Fruit fly (Drosophila melanogaster) whole organism, embryonic: ENCODE measurements around the gene cv-c.

ENCODE experiments used
- Atf6 ChIP-seq: fragments of 200-800 bp; sonication (Bioruptor generic); IDR thresholded peaks from 2 replicates; pipeline ENCODE4 v1.3.6; 2022; ENCODE audit warnings: missing biosample characterization, missing genetic modification characterization
- CG10209 ChIP-seq: fragments of 200-800 bp; sonication (Bioruptor generic); optimal IDR thresholded peaks from 3 replicates; lab custom pipeline; 2017; ENCODE audit warnings: missing biosample characterization, mild to moderate bottlenecking, missing genetic modification characterization, missing genetic modification reagents
- CG10274 ChIP-seq: fragments of 200-800 bp; sonication (Bioruptor generic); optimal IDR thresholded peaks from 3 replicates; lab custom pipeline; 2017; ENCODE audit warnings: missing biosample characterization, mild to moderate bottlenecking, missing genetic modification characterization
- CG11093 ChIP-seq: fragments of 200-800 bp; sonication (Bioruptor generic); IDR thresholded peaks from 3 replicates; pipeline ENCODE4 v1.3.6; 2022; ENCODE audit warnings: missing biosample characterization, missing genetic modification characterization
- CG11560 ChIP-seq: fragments of 200-800 bp; sonication (Bioruptor generic); IDR thresholded peaks from 3 replicates; pipeline ENCODE4 v1.3.6; 2022; ENCODE audit warnings: missing biosample characterization, missing genetic modification characterization
- CG12219 ChIP-seq: fragments of 200-800 bp; sonication (Bioruptor generic); optimal IDR thresholded peaks from 3 replicates; lab custom pipeline; 2018; ENCODE audit warnings: missing biosample characterization, mild to moderate bottlenecking, missing genetic modification characterization
- CG14014 ChIP-seq: fragments of 200-800 bp; sonication (Bioruptor generic); IDR thresholded peaks from 2 replicates; pipeline ENCODE4 v1.3.6; 2022; ENCODE audit warnings: missing biosample characterization, missing genetic modification characterization
- CG14965 ChIP-seq: fragments of 200-800 bp; sonication (Bioruptor generic); optimal IDR thresholded peaks from 2 replicates; lab custom pipeline; 2016; ENCODE audit warnings: missing biosample characterization, missing genetic modification characterization, borderline replicate concordance
- CG15601 ChIP-seq: fragments of 200-800 bp; sonication (Bioruptor generic); optimal IDR thresholded peaks from 3 replicates; lab custom pipeline; 2019; ENCODE audit warnings: missing biosample characterization, mild to moderate bottlenecking, missing genetic modification characterization, moderate library complexity
- CG17359 ChIP-seq: fragments of 200-800 bp; sonication (Bioruptor generic); optimal IDR thresholded peaks from 3 replicates; lab custom pipeline; 2018; ENCODE audit warnings: missing biosample characterization, mild to moderate bottlenecking, missing genetic modification characterization, moderate library complexity
- CG2889 ChIP-seq: fragments of 200-800 bp; sonication (Bioruptor generic); IDR thresholded peaks from 3 replicates; pipeline ENCODE4 v1.3.6; 2022; ENCODE audit warnings: missing biosample characterization, missing genetic modification characterization
- CG31224 ChIP-seq: fragments of 200-800 bp; sonication (Bioruptor generic); IDR thresholded peaks from 2 replicates; pipeline ENCODE4 v1.3.6; 2022; ENCODE audit warnings: missing biosample characterization, missing genetic modification characterization
- CG33557 ChIP-seq: fragments of 200-800 bp; sonication (Bioruptor generic); optimal IDR thresholded peaks from 2 replicates; lab custom pipeline; 2019; ENCODE audit warnings: missing biosample characterization, mild to moderate bottlenecking, missing genetic modification characterization, moderate library complexity
- CG34224 ChIP-seq: fragments of 200-800 bp; sonication (Bioruptor generic); IDR thresholded peaks from 3 replicates; pipeline ENCODE4 v1.3.6; 2022; ENCODE audit warnings: missing biosample characterization, missing genetic modification characterization; ENCODE audit not compliant: partially characterized antibody
- CG3847 ChIP-seq: fragments of 200-800 bp; sonication (Bioruptor generic); IDR thresholded peaks from 2 replicates; pipeline ENCODE4 v1.3.6; 2022; ENCODE audit warnings: missing biosample characterization, missing genetic modification characterization
- CG6654 ChIP-seq: fragments of 200-800 bp; sonication (Bioruptor generic); optimal IDR thresholded peaks from 2 replicates; lab custom pipeline; 2017; ENCODE audit warnings: missing biosample characterization, mild to moderate bottlenecking, missing genetic modification characterization
- CG7372 ChIP-seq: fragments of 200-800 bp; sonication (Bioruptor generic); IDR thresholded peaks from 2 replicates; pipeline ENCODE4 v1.3.6; 2022; ENCODE audit warnings: missing biosample characterization, missing genetic modification characterization
- CG8478 ChIP-seq: fragments of >200 bp; optimal IDR thresholded peaks from 2 replicates; lab custom pipeline; 2018
- Dek ChIP-seq: fragments of 200-800 bp; sonication (Bioruptor generic); optimal IDR thresholded peaks from 3 replicates; lab custom pipeline; 2019; ENCODE audit warnings: missing biosample characterization, mild to moderate bottlenecking, missing genetic modification characterization, moderate library complexity
- Eip74EF ChIP-seq, 2 experiments: fragments of 200-800 bp in 1 of 2; fragments of >200 bp in 1 of 2; sonication (Bioruptor generic) in 1 of 2; optimal IDR thresholded peaks; 2 replicates each; lab custom pipeline; 2017 to 2019; ENCODE audit warnings: missing biosample characterization in 2 of 2, missing genetic modification characterization in 2 of 2, mild to moderate bottlenecking in 1 of 2, moderate library complexity in 1 of 2
- Gsc ChIP-seq: fragments of 200-800 bp; sonication (Bioruptor generic); IDR thresholded peaks from 2 replicates; pipeline ENCODE4 v1.3.6; 2022; ENCODE audit warnings: missing biosample characterization, missing genetic modification characterization
- H2.0 ChIP-seq: fragments of 200-800 bp; sonication (Bioruptor generic); IDR thresholded peaks from 2 replicates; pipeline ENCODE4 v1.3.6; 2022; ENCODE audit warnings: missing biosample characterization, missing genetic modification characterization
- HLH3B ChIP-seq: fragments of 200-800 bp; sonication (Bioruptor generic); IDR thresholded peaks from 2 replicates; pipeline ENCODE4 v1.3.6; 2022; ENCODE audit warnings: missing biosample characterization, missing genetic modification characterization
- Hey ChIP-seq: fragments of 200-800 bp; sonication (Bioruptor generic); optimal IDR thresholded peaks from 3 replicates; lab custom pipeline; 2018; ENCODE audit warnings: missing biosample characterization, mild to moderate bottlenecking, missing genetic modification characterization
- Oli ChIP-seq: fragments of 200-800 bp; sonication (Bioruptor generic); optimal IDR thresholded peaks from 2 replicates; lab custom pipeline; 2018; ENCODE audit warnings: missing biosample characterization, mild to moderate bottlenecking, missing genetic modification characterization, moderate library complexity
- Opbp ChIP-seq: fragments of 200-800 bp; sonication (Bioruptor generic); IDR thresholded peaks from 3 replicates; pipeline ENCODE4 v1.3.6; 2022; ENCODE audit warnings: missing biosample characterization, missing genetic modification characterization; ENCODE audit not compliant: partially characterized antibody
- Six4 ChIP-seq: fragments of 200-800 bp; sonication (Bioruptor generic); optimal IDR thresholded peaks from 2 replicates; lab custom pipeline; 2016; ENCODE audit warnings: missing biosample characterization, missing genetic modification characterization
- Xbp1 ChIP-seq: fragments of 200-800 bp; sonication (Bioruptor generic); optimal IDR thresholded peaks from 3 replicates; lab custom pipeline; 2016; ENCODE audit warnings: missing biosample characterization, mild to moderate bottlenecking, missing genetic modification characterization
- ato ChIP-seq: fragments of 200-800 bp; sonication (Bioruptor generic); IDR thresholded peaks from 2 replicates; pipeline ENCODE4 v1.3.6; 2022; ENCODE audit warnings: missing biosample characterization, missing genetic modification characterization; ENCODE audit not compliant: partially characterized antibody
- cas ChIP-seq: fragments of 200-800 bp; sonication (Bioruptor generic); IDR thresholded peaks from 2 replicates; pipeline ENCODE4 v1.3.6; 2022; ENCODE audit warnings: missing biosample characterization, missing genetic modification characterization
- dm ChIP-seq: fragments of 200-800 bp; sonication (Bioruptor generic); optimal IDR thresholded peaks from 3 replicates; lab custom pipeline; 2016; ENCODE audit warnings: missing biosample characterization, missing genetic modification characterization
- emc ChIP-seq: fragments of 200-800 bp; sonication (Bioruptor generic); optimal IDR thresholded peaks from 2 replicates; lab custom pipeline; 2016; ENCODE audit warnings: missing biosample characterization, missing genetic modification characterization
- gcm2 ChIP-seq: fragments of 200-800 bp; sonication (Bioruptor generic); optimal IDR thresholded peaks from 2 replicates; lab custom pipeline; 2016; ENCODE audit warnings: missing biosample characterization, missing genetic modification characterization
- grn ChIP-seq: fragments of 200-800 bp; sonication (Bioruptor generic); optimal IDR thresholded peaks from 3 replicates; lab custom pipeline; 2017; ENCODE audit warnings: missing biosample characterization, missing genetic modification characterization
- gt ChIP-seq: fragments of 200-800 bp; sonication (Bioruptor generic); IDR thresholded peaks from 2 replicates; pipeline ENCODE4 v1.3.6; 2022; ENCODE audit warnings: missing biosample characterization, missing genetic modification characterization
- ham ChIP-seq: fragments of 200-800 bp; sonication (Bioruptor generic); IDR thresholded peaks from 2 replicates; pipeline ENCODE4 v1.3.6; 2022; ENCODE audit warnings: missing biosample characterization, missing genetic modification characterization
- her ChIP-seq: fragments of 200-800 bp; sonication (Bioruptor generic); optimal IDR thresholded peaks from 2 replicates; lab custom pipeline; 2016; ENCODE audit warnings: missing biosample characterization, missing genetic modification characterization
- jigr1 ChIP-seq: fragments of 200-800 bp; sonication (Bioruptor generic); IDR thresholded peaks from 3 replicates; pipeline ENCODE4 v1.3.6; 2022; ENCODE audit warnings: missing biosample characterization, missing genetic modification characterization
- ken ChIP-seq: fragments of 200-800 bp; sonication (Bioruptor generic); IDR thresholded peaks from 3 replicates; pipeline ENCODE4 v1.3.6; 2022; ENCODE audit warnings: missing biosample characterization, missing genetic modification characterization
- maf-S ChIP-seq: fragments of 200-800 bp; sonication (Bioruptor generic); optimal IDR thresholded peaks from 2 replicates; lab custom pipeline; 2016; ENCODE audit warnings: missing biosample characterization, missing genetic modification characterization
- pan ChIP-seq, 4 experiments: fragments of >200 bp in 3 of 4; fragments of 200-800 bp in 1 of 4; sonication (Bioruptor generic) in 1 of 4; optimal IDR thresholded peaks in 3 of 4; IDR thresholded peaks in 1 of 4; 2 replicates each; pipeline versions ENCODE4 v1.3.6 to Lab custom; 2017 to 2022; ENCODE audit warnings: missing biosample characterization in 2 of 4, missing genetic modification characterization in 2 of 4, mixed read lengths in 1 of 4
- prd ChIP-seq, 3 experiments: fragments of >200 bp in 2 of 3; fragments of 200-800 bp in 1 of 3; sonication (Bioruptor generic) in 1 of 3; optimal IDR thresholded peaks in 2 of 3; IDR thresholded peaks in 1 of 3; 2 replicates in 2 of 3; 3 replicates in 1 of 3; pipeline versions ENCODE4 v1.3.6 to Lab custom; 2017 to 2022; ENCODE audit warnings: missing biosample characterization in 1 of 3, missing genetic modification characterization in 1 of 3
- sima ChIP-seq: fragments of 200-800 bp; sonication (Bioruptor generic); optimal IDR thresholded peaks from 2 replicates; lab custom pipeline; 2016; ENCODE audit warnings: missing biosample characterization, missing genetic modification characterization
- slbo ChIP-seq: fragments of 200-800 bp; sonication (Bioruptor generic); IDR thresholded peaks from 2 replicates; pipeline ENCODE4 v1.3.6; 2022; ENCODE audit warnings: missing biosample characterization, missing genetic modification characterization
- stc ChIP-seq: fragments of 200-800 bp; sonication (Bioruptor generic); IDR thresholded peaks from 2 replicates; pipeline ENCODE4 v1.3.6; 2022; ENCODE audit warnings: missing biosample characterization, missing genetic modification characterization
- stwl ChIP-seq: fragments of 200-800 bp; sonication (Bioruptor generic); optimal IDR thresholded peaks from 3 replicates; lab custom pipeline; 2018; ENCODE audit warnings: missing biosample characterization, mild to moderate bottlenecking, missing genetic modification characterization, moderate library complexity
- toy ChIP-seq: fragments of 200-800 bp; sonication (Bioruptor generic); IDR thresholded peaks from 2 replicates; pipeline ENCODE4 v1.3.6; 2022; ENCODE audit warnings: missing biosample characterization, missing genetic modification characterization
- tx ChIP-seq: fragments of 200-800 bp; sonication (Bioruptor generic); optimal IDR thresholded peaks from 2 replicates; lab custom pipeline; 2016; ENCODE audit warnings: missing biosample characterization, missing genetic modification characterization
- unpg ChIP-seq: fragments of 200-800 bp; sonication (Bioruptor generic); optimal IDR thresholded peaks from 3 replicates; lab custom pipeline; 2018; ENCODE audit warnings: missing biosample characterization, mild to moderate bottlenecking, missing genetic modification characterization, moderate library complexity

Gene cv-c

dm6 chr3R:14373192-14373827 is 108.2 kb downstream of the cv-c start (continued):
- peak; percentile 94 for TF ChIP-seq Atf6 (GFP tag; lab: Robert Waterston, UW)
- TF ChIP-seq CG33557 (GFP tag; lab: Kevin White, UChicago): peak; percentile 74
- peak; percentile 96 for TF ChIP-seq ken (GFP tag; lab: Robert Waterston, UW)
- peak; percentile 3 for TF ChIP-seq stwl (tag; lab: Kevin White, UChicago)
- peak; percentile 95 for TF ChIP-seq CG3847 (GFP tag; lab: Robert Waterston, UW)
- TF ChIP-seq CG11093: peak; percentile 59; the same call in 1 of the 3 replicates
- TF ChIP-seq CG8478: peak; percentile 80
- TF ChIP-seq H2.0: peak; percentile 96
- TF ChIP-seq Xbp1 (GFP tag; lab: Kevin White, UChicago): peak; percentile 97
- peak; percentile 96 for TF ChIP-seq tx (GFP tag; lab: Kevin White, UChicago)
- TF ChIP-seq emc (GFP tag; lab: Kevin White, UChicago): peak; percentile 77
- no peak for TF ChIP-seq cas (GFP tag; lab: Robert Waterston, UW)
- peak; percentile 98 for TF ChIP-seq Oli (tag; lab: Kevin White, UChicago)
- TF ChIP-seq dm: peak; percentile 92
- peak; percentile 87 for TF ChIP-seq CG11560
- TF ChIP-seq toy (GFP tag; lab: Robert Waterston, UW): 0 out of 2 replicates have a peak, but pooled peaks have one; percentile 36
- peak; percentile 95 for TF ChIP-seq CG10209
- TF ChIP-seq sima (GFP tag; lab: Kevin White, UChicago): peak; percentile 82
- peak; percentile 91 for TF ChIP-seq her
- TF ChIP-seq Gsc (GFP tag; lab: Robert Waterston, UW): peak; percentile 91
- TF ChIP-seq Hey (tag; lab: Kevin White, UChicago): peak; percentile 64
- TF ChIP-seq ato: no peak
- no peak for TF ChIP-seq Opbp (GFP tag; lab: Robert Waterston, UW)
- peak; percentile 96 for TF ChIP-seq CG12219 (GFP tag; lab: Kevin White, UChicago)
- TF ChIP-seq jigr1: peak; percentile 77; the same call in 2 of the 3 replicates
- peak; percentile 48; the same call in 1 of the 2 replicates for TF ChIP-seq gt (GFP tag; lab: Robert Waterston, UW)
- TF ChIP-seq CG6654 (GFP tag; lab: Kevin White, UChicago): peak; percentile 70
- TF ChIP-seq ham (GFP tag; lab: Robert Waterston, UW): peak; percentile 69
- peak; percentile 93 for TF ChIP-seq unpg (GFP tag; lab: Kevin White, UChicago)
- TF ChIP-seq CG10274 (GFP tag; lab: Kevin White, UChicago): peak; percentile 76
- peak in 1 of 2 experiments; percentile 91 for TF ChIP-seq Eip74EF (GFP tag; optimal IDR thresholded peaks at IDR 0.05; lab: Kevin White, UChicago)
- TF ChIP-seq CG14014 (GFP tag; lab: Robert Waterston, UW): peak; percentile 96
- peak; percentile 86 for TF ChIP-seq stc (GFP tag; lab: Robert Waterston, UW)
- TF ChIP-seq CG2889 (GFP tag; lab: Robert Waterston, UW): peak; percentile 96
- peak; percentile 97 for TF ChIP-seq slbo (GFP tag; lab: Robert Waterston, UW)
- peak; percentile 96 for TF ChIP-seq gcm2 (GFP tag; lab: Kevin White, UChicago)
- TF ChIP-seq pan (optimal IDR thresholded peaks at IDR 0.05; lab: Kevin White, UChicago): no peak
- TF ChIP-seq pan (GFP tag; optimal IDR thresholded peaks at IDR 0.05 in 1 of 2, IDR thresholded peaks at IDR 0.05 in 1 of 2): peak in 1 of 2 experiments; percentile 73
- peak; percentile 89 for TF ChIP-seq maf-S (GFP tag; lab: Kevin White, UChicago)
- peak; percentile 87 for TF ChIP-seq Six4 (GFP tag; lab: Kevin White, UChicago)
- peak; percentile 89 for TF ChIP-seq Dek (tag; lab: Kevin White, UChicago)
- TF ChIP-seq CG15601 (tag; lab: Kevin White, UChicago): peak; percentile 90
- no peak for TF ChIP-seq CG34224
- TF ChIP-seq CG17359: peak; percentile 90
- TF ChIP-seq prd (optimal IDR thresholded peaks at IDR 0.05; lab: Kevin White, UChicago): no peak
- peak; percentile 86 for TF ChIP-seq prd (GFP tag; IDR thresholded peaks at IDR 0.05; lab: Robert Waterston, UW)
- TF ChIP-seq CG14965 (GFP tag; lab: Kevin White, UChicago): peak; percentile 60
- TF ChIP-seq CG31224 (GFP tag; lab: Robert Waterston, UW): peak; percentile 70
- 0 out of 2 replicates have a peak, but pooled peaks have one; percentile 41 for TF ChIP-seq CG7372 (GFP tag; lab: Robert Waterston, UW)
- peak; percentile 89 for TF ChIP-seq HLH3B (GFP tag; lab: Robert Waterston, UW)
- peak; percentile 47 for TF ChIP-seq grn (GFP tag; lab: Kevin White, UChicago)
